Fruit fly (Drosophila melanogaster) whole organism, wandering third instar larva: ENCODE measurements around the gene COX7A.

ENCODE experiments used
- Abd-B ChIP-seq: fragments of >200 bp; optimal IDR thresholded peaks from 2 replicates; lab custom pipeline; 2017; ENCODE audit warnings: missing biosample characterization, missing genetic modification characterization
- CG32264 ChIP-seq: fragments of 200-800 bp; sonication (Bioruptor generic); optimal IDR thresholded peaks from 2 replicates; lab custom pipeline; 2016; ENCODE audit warnings: missing biosample characterization, missing genetic modification characterization
- CG9705 ChIP-seq: fragments of 200-800 bp; sonication (Bioruptor generic); optimal IDR thresholded peaks from 2 replicates; lab custom pipeline; 2018; ENCODE audit warnings: missing biosample characterization, mild to moderate bottlenecking, missing genetic modification characterization
- CrebA ChIP-seq: fragments of 200-800 bp; sonication (Bioruptor generic); optimal IDR thresholded peaks from 2 replicates; lab custom pipeline; 2016; ENCODE audit warnings: missing biosample characterization, mild to moderate bottlenecking, missing genetic modification characterization, borderline replicate concordance
- Dfd ChIP-seq: fragments of >200 bp; optimal IDR thresholded peaks from 2 replicates; lab custom pipeline; 2017; ENCODE audit warnings: missing biosample characterization, missing genetic modification characterization
- Dif ChIP-seq: fragments of 200-275, 200-300 bp; sonication (Bioruptor generic); optimal IDR thresholded peaks from 2 replicates; lab custom pipeline; 2018; ENCODE audit warnings: missing biosample characterization, missing genetic modification characterization; ENCODE audit not compliant: partially characterized antibody
- GATAd ChIP-seq: sonication (Bioruptor generic); optimal IDR thresholded peaks from 2 replicates; lab custom pipeline; 2016; ENCODE audit warnings: missing biosample characterization, missing genetic modification characterization
- HLH106 ChIP-seq: fragments of 200-800 bp; optimal IDR thresholded peaks from 3 replicates; lab custom pipeline; 2019; ENCODE audit warnings: missing biosample characterization, mild to moderate bottlenecking, missing genetic modification characterization, moderate library complexity
- Hnf4 ChIP-seq: fragments of 200-800 bp; sonication (Bioruptor generic); optimal IDR thresholded peaks from 2 replicates; lab custom pipeline; 2016; ENCODE audit warnings: missing biosample characterization, mild to moderate bottlenecking, missing genetic modification characterization
- Hr78 ChIP-seq: fragments of >200 bp; optimal IDR thresholded peaks from 2 replicates; lab custom pipeline; 2017; ENCODE audit warnings: missing biosample characterization, missing genetic modification characterization
- Hr83 ChIP-seq: fragments of 200-300 bp; sonication (Bioruptor generic); optimal IDR thresholded peaks from 2 replicates; lab custom pipeline; 2016; ENCODE audit warnings: missing biosample characterization, mild to moderate bottlenecking, missing genetic modification characterization, moderate library complexity; ENCODE audit not compliant: poor library complexity, severe bottlenecking
- Jra ChIP-seq: sonication (Bioruptor generic); optimal IDR thresholded peaks from 2 replicates; lab custom pipeline; 2016; ENCODE audit warnings: missing biosample characterization, missing genetic modification characterization
- Mio ChIP-seq: sonication (Bioruptor generic); optimal IDR thresholded peaks from 2 replicates; lab custom pipeline; 2016; ENCODE audit warnings: missing biosample characterization, missing genetic modification characterization
- Myc ChIP-seq: fragments of >200 bp; optimal IDR thresholded peaks from 2 replicates; lab custom pipeline; 2017
- N ChIP-seq: fragments of >200 bp; optimal IDR thresholded peaks from 2 replicates; lab custom pipeline; 2018; ENCODE audit warnings: missing biosample characterization, missing external identifiers, missing genetic modification characterization
- Rel ChIP-seq, 2 experiments: fragments of 200-800 bp; sonication (Bioruptor generic) in 1 of 2; optimal IDR thresholded peaks; 2 replicates in 1 of 2; 3 replicates in 1 of 2; lab custom pipeline; 2016 to 2019; ENCODE audit warnings: mild to moderate bottlenecking in 2 of 2, missing biosample characterization in 2 of 2, missing genetic modification characterization in 2 of 2, moderate library complexity in 1 of 2
- Sp1 ChIP-seq: fragments of 200-800 bp; sonication (Bioruptor generic); optimal IDR thresholded peaks from 3 replicates; lab custom pipeline; 2019; ENCODE audit warnings: missing biosample characterization, mild to moderate bottlenecking, missing genetic modification characterization, moderate library complexity
- br ChIP-seq: fragments of 200-800 bp; sonication (Bioruptor generic); optimal IDR thresholded peaks from 2 replicates; lab custom pipeline; 2016; ENCODE audit warnings: missing biosample characterization, missing genetic modification characterization
- brk ChIP-seq: fragments of 200-800 bp; sonication (Bioruptor generic); optimal IDR thresholded peaks from 2 replicates; lab custom pipeline; 2016; ENCODE audit warnings: missing biosample characterization, mild to moderate bottlenecking, missing genetic modification characterization
- dl ChIP-seq, 2 experiments: fragments of 175-275, 200-275 bp in 1 of 2; fragments of 200-275 bp in 1 of 2; sonication (Bioruptor generic); optimal IDR thresholded peaks; lab custom pipeline; 2018; ENCODE audit warnings: mild to moderate bottlenecking in 2 of 2, missing biosample characterization in 2 of 2, missing genetic modification characterization in 2 of 2, moderate library complexity in 2 of 2; ENCODE audit not compliant: partially characterized antibody in 2 of 2, insufficient read depth in 1 of 2
- dmrt93B ChIP-seq: fragments of 200-800 bp; sonication (Bioruptor generic); optimal IDR thresholded peaks from 2 replicates; lab custom pipeline; 2018; ENCODE audit warnings: missing biosample characterization, mild to moderate bottlenecking, missing genetic modification characterization
- dsf ChIP-seq: sonication (Bioruptor generic); optimal IDR thresholded peaks from 2 replicates; lab custom pipeline; 2016; ENCODE audit warnings: missing biosample characterization, missing genetic modification characterization, borderline replicate concordance
- ey ChIP-seq: fragments of 200-800 bp; sonication (Bioruptor generic); optimal IDR thresholded peaks from 2 replicates; lab custom pipeline; 2016; ENCODE audit warnings: missing biosample characterization, missing genetic modification characterization
- foxo ChIP-seq, 2 experiments: fragments of 200-800 bp; sonication (Bioruptor generic); optimal IDR thresholded peaks; 2 replicates in 1 of 2; 3 replicates in 1 of 2; lab custom pipeline; 2016 to 2017; ENCODE audit warnings: missing biosample characterization in 2 of 2, missing genetic modification characterization in 2 of 2
- fru ChIP-seq: fragments of 200-800 bp; sonication (Bioruptor generic); optimal IDR thresholded peaks from 3 replicates; lab custom pipeline; 2016; ENCODE audit warnings: missing biosample characterization, mild to moderate bottlenecking, missing genetic modification characterization
- h ChIP-seq: fragments of 200-800 bp; sonication (Bioruptor generic); optimal IDR thresholded peaks from 3 replicates; lab custom pipeline; 2016; ENCODE audit warnings: missing biosample characterization, mild to moderate bottlenecking, missing genetic modification characterization
- jim ChIP-seq: fragments of 175-275, 200-325 bp; sonication (Bioruptor generic); optimal IDR thresholded peaks from 2 replicates; lab custom pipeline; 2016; ENCODE audit warnings: missing biosample characterization, mild to moderate bottlenecking, missing genetic modification characterization
- lola ChIP-seq: fragments of >200 bp; optimal IDR thresholded peaks from 2 replicates; lab custom pipeline; 2017; ENCODE audit warnings: missing biosample characterization, missing genetic modification characterization
- rgr ChIP-seq: fragments of 200-800 bp; sonication (Bioruptor generic); optimal IDR thresholded peaks from 3 replicates; lab custom pipeline; 2016; ENCODE audit warnings: missing biosample characterization, mild to moderate bottlenecking, missing genetic modification characterization
- sv ChIP-seq: fragments of 200-800 bp; sonication (Bioruptor generic); optimal IDR thresholded peaks from 3 replicates; lab custom pipeline; 2016; ENCODE audit warnings: missing biosample characterization, missing genetic modification characterization
- tai ChIP-seq: sonication (Bioruptor generic); optimal IDR thresholded peaks from 2 replicates; lab custom pipeline; 2016; ENCODE audit warnings: missing biosample characterization, missing genetic modification characterization
- usp ChIP-seq: fragments of >200 bp; optimal IDR thresholded peaks from 2 replicates; lab custom pipeline; 2017; ENCODE audit warnings: missing biosample characterization, missing genetic modification characterization
- woc ChIP-seq: sonication (Bioruptor generic); optimal IDR thresholded peaks from 2 replicates; lab custom pipeline; 2016; ENCODE audit warnings: missing biosample characterization, mild to moderate bottlenecking, missing genetic modification characterization

COX7A gene

DNA sequence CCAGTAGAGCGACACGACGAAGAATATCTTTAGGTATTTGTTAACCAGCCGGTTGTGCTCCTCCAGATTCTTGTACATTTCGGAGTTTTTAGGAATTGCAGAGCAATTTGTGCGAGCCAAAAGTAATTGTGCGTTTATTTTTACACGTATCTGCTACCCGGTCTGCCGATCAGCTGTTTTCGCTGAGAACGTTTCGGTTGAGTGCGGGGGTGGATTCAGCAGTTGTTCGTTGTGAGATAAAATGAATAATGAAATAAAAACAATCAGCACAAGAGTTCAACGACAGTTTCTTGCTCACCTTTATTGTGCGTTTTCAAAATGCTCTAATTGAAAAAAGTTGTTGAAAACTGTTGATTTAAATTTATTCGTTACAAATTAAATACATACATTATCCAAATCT is 37.0 kb downstream of the COX7A start, which contains the start of gene nac:
nac (minus strand) TSS at position 176 of the 400 bp plus-strand sequence.
- TF ChIP-seq sv (GFP tag; lab: Kevin White, UChicago), result no peak
- TF ChIP-seq Dfd (GFP tag; lab: Kevin White, UChicago), result no peak
- no peak for TF ChIP-seq N (GFP tag; lab: Kevin White, UChicago)
- TF ChIP-seq dl (GFP tag; optimal IDR thresholded peaks at IDR 0.05; lab: Kevin White, UChicago; ENCODE audit: insufficient read depth in 1 of 2, partially characterized antibody in 2 of 2), result no peak
- TF ChIP-seq Dif (GFP tag; lab: Kevin White, UChicago), result peak; percentile 44
- TF ChIP-seq CG9705, result peak; percentile 20
- no peak for TF ChIP-seq rgr (GFP tag; lab: Kevin White, UChicago)
- TF ChIP-seq CG32264 (GFP tag; lab: Kevin White, UChicago), result no peak
- no peak for TF ChIP-seq dsf (GFP tag; lab: Kevin White, UChicago)
- TF ChIP-seq usp (GFP tag; lab: Kevin White, UChicago), result no peak
- no peak for TF ChIP-seq Hnf4 (GFP tag; lab: Kevin White, UChicago)
- peak; percentile 21 for TF ChIP-seq HLH106 (tag; lab: Kevin White, UChicago)
- TF ChIP-seq CrebA (GFP tag; lab: Kevin White, UChicago), result no peak
- no peak for TF ChIP-seq tai (GFP tag; lab: Kevin White, UChicago)
- no peak for TF ChIP-seq ey (GFP tag; lab: Kevin White, UChicago)
- TF ChIP-seq lola (GFP tag; lab: Kevin White, UChicago), result no peak
- no peak for TF ChIP-seq Rel (GFP tag; optimal IDR thresholded peaks at IDR 0.05; lab: Kevin White, UChicago)
- no peak for TF ChIP-seq Rel (tag; optimal IDR thresholded peaks at IDR 0.05; lab: Kevin White, UChicago)
- TF ChIP-seq Hr78 (GFP tag; lab: Kevin White, UChicago), result no peak
- TF ChIP-seq br, result no peak
- TF ChIP-seq, all 38 proteins: peak for 3

DNA sequence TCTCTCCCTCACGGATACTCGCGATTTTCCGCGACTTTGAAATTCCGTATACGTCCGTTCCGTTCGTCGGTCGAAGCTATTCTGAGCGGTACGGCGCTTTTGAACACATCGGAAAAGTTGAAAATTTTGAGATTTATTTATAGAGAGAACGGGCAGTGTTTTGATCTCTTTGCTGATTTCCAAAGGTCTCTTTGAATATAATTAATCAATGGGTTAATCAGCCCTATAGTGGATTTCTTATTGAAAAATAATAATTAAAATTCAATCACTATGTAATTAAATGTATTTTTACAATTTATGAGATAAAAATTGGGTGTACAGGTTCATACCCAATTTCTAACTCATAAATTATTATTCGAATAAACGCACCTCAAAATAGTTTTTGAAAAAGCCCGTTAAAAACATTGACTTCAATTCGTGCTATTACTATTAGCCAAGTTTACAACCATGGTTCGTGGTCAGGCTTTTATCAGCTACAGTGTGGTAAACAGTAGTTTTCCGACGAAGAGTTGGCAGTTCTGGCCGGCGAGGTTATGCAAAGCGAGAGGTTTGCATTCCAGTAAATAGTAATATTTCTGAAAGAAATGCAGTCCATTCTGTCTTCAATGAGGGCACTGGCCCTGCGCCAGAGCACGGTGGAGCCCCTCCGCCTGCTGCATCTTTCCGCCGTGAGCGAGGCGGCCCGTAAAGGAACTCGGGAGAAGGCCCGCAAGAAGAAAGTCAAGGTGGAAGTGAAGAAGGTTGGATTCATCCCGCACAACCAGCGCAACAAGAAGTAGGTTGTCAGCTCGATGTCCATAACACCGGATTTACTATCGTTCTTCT is 39.7 kb downstream of the COX7A start, which contains the start of the genes CG9626 and mRpL1:
CG9626 (minus strand) TSS at position 51 of the 825 bp plus-strand sequence.
mRpL1 (plus strand) TSS at position 513 of the 825 bp plus-strand sequence.
- TF ChIP-seq Myc (peak; percentile 18), Hr83 (GFP tag; lab: Kevin White, UChicago) (no peak), ey (GFP tag; lab: Kevin White, UChicago) (no peak), Sp1 (GFP tag; lab: Kevin White, UChicago) (no peak), sv (GFP tag; lab: Kevin White, UChicago) (no peak), N (GFP tag; lab: Kevin White, UChicago) (no peak), tai (GFP tag; lab: Kevin White, UChicago) (no peak), Jra (GFP tag; lab: Kevin White, UChicago) (no peak), dmrt93B (no peak), woc (GFP tag; lab: Kevin White, UChicago) (no peak), br (no peak), fru (GFP tag; lab: Kevin White, UChicago) (peak; percentile 98), GATAd (no peak), h (GFP tag; lab: Kevin White, UChicago) (no peak), HLH106 (tag; lab: Kevin White, UChicago) (no peak), rgr (GFP tag; lab: Kevin White, UChicago) (no peak), lola (GFP tag; lab: Kevin White, UChicago) (no peak), jim (no peak)

DNA sequence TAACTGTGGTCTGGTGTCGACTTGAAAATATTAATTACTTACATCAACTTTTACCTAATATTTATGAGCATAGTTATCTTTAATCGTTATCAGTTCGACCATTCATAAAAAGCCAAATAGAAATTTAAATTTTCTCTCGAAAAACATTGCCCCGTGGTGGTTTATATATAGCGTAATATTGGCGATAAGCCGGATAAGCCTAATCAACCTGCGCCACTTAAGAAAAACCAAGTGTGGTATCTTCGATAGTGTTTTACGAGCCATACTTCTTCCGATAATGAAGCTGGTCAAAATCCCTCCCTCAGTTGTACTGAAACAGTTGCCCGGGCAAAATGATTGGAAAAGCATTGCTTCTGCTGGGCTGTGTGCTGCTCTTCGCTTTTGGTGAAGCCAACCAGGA is 48.8 kb downstream of the COX7A start, which contains the start of gene CG31463:
CG31463 (plus strand) TSS at position 302 of the 400 bp plus-strand sequence.
- TF ChIP-seq brk, result no peak
- TF ChIP-seq h (GFP tag; lab: Kevin White, UChicago), result no peak
- no peak for TF ChIP-seq GATAd
- no peak for TF ChIP-seq dl (GFP tag; optimal IDR thresholded peaks at IDR 0.05; lab: Kevin White, UChicago; ENCODE audit: insufficient read depth in 1 of 2, partially characterized antibody in 2 of 2)
- no peak for TF ChIP-seq CG32264 (GFP tag; lab: Kevin White, UChicago)
- no peak for TF ChIP-seq lola (GFP tag; lab: Kevin White, UChicago)
- TF ChIP-seq Jra (GFP tag; lab: Kevin White, UChicago), result no peak
- TF ChIP-seq Mio, result no peak
- no peak for TF ChIP-seq Sp1 (GFP tag; lab: Kevin White, UChicago)
- TF ChIP-seq jim, result no peak
- no peak for TF ChIP-seq Hnf4 (GFP tag; lab: Kevin White, UChicago)
- no peak for TF ChIP-seq tai (GFP tag; lab: Kevin White, UChicago)
- TF ChIP-seq dsf (GFP tag; lab: Kevin White, UChicago), result no peak
- no peak for TF ChIP-seq Abd-B (GFP tag; lab: Kevin White, UChicago)
- no peak for TF ChIP-seq CrebA (GFP tag; lab: Kevin White, UChicago)
- TF ChIP-seq foxo (GFP tag; optimal IDR thresholded peaks at IDR 0.05; lab: Kevin White, UChicago), result no peak
- no peak for TF ChIP-seq Dif (GFP tag; lab: Kevin White, UChicago)
- TF ChIP-seq Hr83 (GFP tag; lab: Kevin White, UChicago), result no peak
- TF ChIP-seq usp (GFP tag; lab: Kevin White, UChicago), result no peak
